Worm (Caenorhabditis elegans): ENCODE results near the gene pars-1.

ce11 chrIII:7210486-7210885, 28.3 kb upstream of the pars-1 start:
- TF ChIP-seq ztf-23 (GFP tag; IDR thresholded peaks at IDR 0.05) (no peak), cog-1 (tag; optimal IDR thresholded peaks at IDR 0.05) (no peak)
